Fruit fly (Drosophila melanogaster) whole organism, wandering third instar larva: Measurements from ENCODE around the gene parvin.

Experiments used
- CG32264 ChIP-seq: fragments of 200-800 bp; sonication (Bioruptor generic); optimal IDR thresholded peaks from 2 replicates; lab custom pipeline; 2016; ENCODE audit warnings: missing biosample characterization, missing genetic modification characterization
- CG9705 ChIP-seq: fragments of 200-800 bp; sonication (Bioruptor generic); optimal IDR thresholded peaks from 2 replicates; lab custom pipeline; 2018; ENCODE audit warnings: missing biosample characterization, mild to moderate bottlenecking, missing genetic modification characterization
- CrebA ChIP-seq: fragments of 200-800 bp; sonication (Bioruptor generic); optimal IDR thresholded peaks from 2 replicates; lab custom pipeline; 2016; ENCODE audit warnings: missing biosample characterization, mild to moderate bottlenecking, missing genetic modification characterization, borderline replicate concordance
- Dfd ChIP-seq: fragments of >200 bp; optimal IDR thresholded peaks from 2 replicates; lab custom pipeline; 2017; ENCODE audit warnings: missing biosample characterization, missing genetic modification characterization
- HLH106 ChIP-seq: fragments of 200-800 bp; optimal IDR thresholded peaks from 3 replicates; lab custom pipeline; 2019; ENCODE audit warnings: missing biosample characterization, mild to moderate bottlenecking, missing genetic modification characterization, moderate library complexity
- Hnf4 ChIP-seq: fragments of 200-800 bp; sonication (Bioruptor generic); optimal IDR thresholded peaks from 2 replicates; lab custom pipeline; 2016; ENCODE audit warnings: missing biosample characterization, mild to moderate bottlenecking, missing genetic modification characterization
- Hr78 ChIP-seq: fragments of >200 bp; optimal IDR thresholded peaks from 2 replicates; lab custom pipeline; 2017; ENCODE audit warnings: missing biosample characterization, missing genetic modification characterization
- Hr83 ChIP-seq: fragments of 200-300 bp; sonication (Bioruptor generic); optimal IDR thresholded peaks from 2 replicates; lab custom pipeline; 2016; ENCODE audit warnings: missing biosample characterization, mild to moderate bottlenecking, missing genetic modification characterization, moderate library complexity; ENCODE audit not compliant: poor library complexity, severe bottlenecking
- Jra ChIP-seq: sonication (Bioruptor generic); optimal IDR thresholded peaks from 2 replicates; lab custom pipeline; 2016; ENCODE audit warnings: missing biosample characterization, missing genetic modification characterization
- N ChIP-seq: fragments of >200 bp; optimal IDR thresholded peaks from 2 replicates; lab custom pipeline; 2018; ENCODE audit warnings: missing biosample characterization, missing external identifiers, missing genetic modification characterization
- OdsH ChIP-seq: fragments of 200-800 bp; sonication (Bioruptor generic); optimal IDR thresholded peaks from 2 replicates; lab custom pipeline; 2016; ENCODE audit warnings: missing biosample characterization, mild to moderate bottlenecking, missing genetic modification characterization
- Rel ChIP-seq, 2 experiments: fragments of 200-800 bp; sonication (Bioruptor generic) in 1 of 2; optimal IDR thresholded peaks; 2 replicates in 1 of 2; 3 replicates in 1 of 2; lab custom pipeline; 2016 to 2019; ENCODE audit warnings: mild to moderate bottlenecking in 2 of 2, missing biosample characterization in 2 of 2, missing genetic modification characterization in 2 of 2, moderate library complexity in 1 of 2
- Sp1 ChIP-seq: fragments of 200-800 bp; sonication (Bioruptor generic); optimal IDR thresholded peaks from 3 replicates; lab custom pipeline; 2019; ENCODE audit warnings: missing biosample characterization, mild to moderate bottlenecking, missing genetic modification characterization, moderate library complexity
- br ChIP-seq: fragments of 200-800 bp; sonication (Bioruptor generic); optimal IDR thresholded peaks from 2 replicates; lab custom pipeline; 2016; ENCODE audit warnings: missing biosample characterization, missing genetic modification characterization
- brk ChIP-seq: fragments of 200-800 bp; sonication (Bioruptor generic); optimal IDR thresholded peaks from 2 replicates; lab custom pipeline; 2016; ENCODE audit warnings: missing biosample characterization, mild to moderate bottlenecking, missing genetic modification characterization
- dmrt93B ChIP-seq: fragments of 200-800 bp; sonication (Bioruptor generic); optimal IDR thresholded peaks from 2 replicates; lab custom pipeline; 2018; ENCODE audit warnings: missing biosample characterization, mild to moderate bottlenecking, missing genetic modification characterization
- dsf ChIP-seq: sonication (Bioruptor generic); optimal IDR thresholded peaks from 2 replicates; lab custom pipeline; 2016; ENCODE audit warnings: missing biosample characterization, missing genetic modification characterization, borderline replicate concordance
- ey ChIP-seq: fragments of 200-800 bp; sonication (Bioruptor generic); optimal IDR thresholded peaks from 2 replicates; lab custom pipeline; 2016; ENCODE audit warnings: missing biosample characterization, missing genetic modification characterization
- h ChIP-seq: fragments of 200-800 bp; sonication (Bioruptor generic); optimal IDR thresholded peaks from 3 replicates; lab custom pipeline; 2016; ENCODE audit warnings: missing biosample characterization, mild to moderate bottlenecking, missing genetic modification characterization
- jim ChIP-seq: fragments of 175-275, 200-325 bp; sonication (Bioruptor generic); optimal IDR thresholded peaks from 2 replicates; lab custom pipeline; 2016; ENCODE audit warnings: missing biosample characterization, mild to moderate bottlenecking, missing genetic modification characterization
- lola ChIP-seq: fragments of >200 bp; optimal IDR thresholded peaks from 2 replicates; lab custom pipeline; 2017; ENCODE audit warnings: missing biosample characterization, missing genetic modification characterization
- pan ChIP-seq: fragments of >200 bp; optimal IDR thresholded peaks from 2 replicates; lab custom pipeline; 2017
- psq ChIP-seq: fragments of 200-800 bp; sonication (Bioruptor generic); optimal IDR thresholded peaks from 3 replicates; lab custom pipeline; 2017; ENCODE audit warnings: missing biosample characterization, mild to moderate bottlenecking, missing genetic modification characterization, moderate library complexity
- rgr ChIP-seq: fragments of 200-800 bp; sonication (Bioruptor generic); optimal IDR thresholded peaks from 3 replicates; lab custom pipeline; 2016; ENCODE audit warnings: missing biosample characterization, mild to moderate bottlenecking, missing genetic modification characterization
- sage ChIP-seq: fragments of 200-800 bp; sonication (Bioruptor generic); optimal IDR thresholded peaks from 2 replicates; lab custom pipeline; 2016; ENCODE audit warnings: missing biosample characterization, mild to moderate bottlenecking, missing genetic modification characterization
- sv ChIP-seq: fragments of 200-800 bp; sonication (Bioruptor generic); optimal IDR thresholded peaks from 3 replicates; lab custom pipeline; 2016; ENCODE audit warnings: missing biosample characterization, missing genetic modification characterization
- tai ChIP-seq: sonication (Bioruptor generic); optimal IDR thresholded peaks from 2 replicates; lab custom pipeline; 2016; ENCODE audit warnings: missing biosample characterization, missing genetic modification characterization
- usp ChIP-seq: fragments of >200 bp; optimal IDR thresholded peaks from 2 replicates; lab custom pipeline; 2017; ENCODE audit warnings: missing biosample characterization, missing genetic modification characterization
- woc ChIP-seq: sonication (Bioruptor generic); optimal IDR thresholded peaks from 2 replicates; lab custom pipeline; 2016; ENCODE audit warnings: missing biosample characterization, mild to moderate bottlenecking, missing genetic modification characterization

The parvin gene

dm6 chrX:19784875-19785274 is 39.0 kb downstream of the parvin start:
- TF ChIP-seq Sp1 (GFP tag; lab: Kevin White, UChicago) (no peak), br (no peak), CrebA (GFP tag; lab: Kevin White, UChicago) (no peak), woc (no peak), brk (GFP tag; lab: Kevin White, UChicago) (no peak), pan (lab: Kevin White, UChicago) (no peak), tai (GFP tag; lab: Kevin White, UChicago) (no peak), h (GFP tag; lab: Kevin White, UChicago) (no peak), HLH106 (tag; lab: Kevin White, UChicago) (no peak), CG32264 (GFP tag; lab: Kevin White, UChicago) (no peak), Hr78 (no peak), Rel (GFP tag; optimal IDR thresholded peaks at IDR 0.05; lab: Kevin White, UChicago) (no peak), Rel (tag; optimal IDR thresholded peaks at IDR 0.05; lab: Kevin White, UChicago) (no peak), Dfd (GFP tag; lab: Kevin White, UChicago) (no peak)

DNA sequence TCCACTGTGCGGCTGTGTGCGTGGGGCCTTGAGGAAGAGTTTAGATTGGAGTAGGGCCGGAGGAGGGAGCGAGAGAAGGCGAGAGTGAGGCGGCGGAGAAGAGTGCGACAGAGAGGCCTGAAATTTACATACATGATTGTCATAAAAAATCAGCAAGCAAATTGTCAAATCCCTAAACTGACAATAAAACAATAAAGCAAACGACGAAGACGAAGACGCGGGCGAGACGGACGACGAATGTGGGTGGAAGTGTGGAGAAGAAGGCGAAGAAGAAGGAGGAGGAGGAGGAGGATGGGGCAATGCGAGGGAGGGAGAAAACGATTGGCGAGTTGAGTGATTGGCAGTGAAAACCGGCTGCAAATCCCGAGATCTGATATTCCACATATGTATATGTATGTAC is 39.6 kb downstream of the parvin start:
- TF ChIP-seq lola (GFP tag; lab: Kevin White, UChicago) (no peak), psq (GFP tag; lab: Kevin White, UChicago) (peak; percentile 62)

dm6 chrX:19786823-19787222 is 41.0 kb downstream of the parvin start:
- TF ChIP-seq usp (GFP tag; lab: Kevin White, UChicago) (no peak), Hr83 (GFP tag; lab: Kevin White, UChicago) (no peak), br (no peak), sage (GFP tag; lab: Kevin White, UChicago) (no peak), OdsH (GFP tag; lab: Kevin White, UChicago) (no peak), CG9705 (GFP tag; lab: Kevin White, UChicago) (no peak)
- TF ChIP-seq, all 38 proteins: peak for 0

dm6 chrX:19787921-19788620 is 42.2 kb downstream of the parvin start:
- TF ChIP-seq Rel (GFP tag; optimal IDR thresholded peaks at IDR 0.05; lab: Kevin White, UChicago) (no peak), Rel (tag; optimal IDR thresholded peaks at IDR 0.05; lab: Kevin White, UChicago) (no peak), HLH106 (tag; lab: Kevin White, UChicago) (no peak), sv (GFP tag; lab: Kevin White, UChicago) (no peak), psq (GFP tag; lab: Kevin White, UChicago) (peak; percentile 67)

DNA sequence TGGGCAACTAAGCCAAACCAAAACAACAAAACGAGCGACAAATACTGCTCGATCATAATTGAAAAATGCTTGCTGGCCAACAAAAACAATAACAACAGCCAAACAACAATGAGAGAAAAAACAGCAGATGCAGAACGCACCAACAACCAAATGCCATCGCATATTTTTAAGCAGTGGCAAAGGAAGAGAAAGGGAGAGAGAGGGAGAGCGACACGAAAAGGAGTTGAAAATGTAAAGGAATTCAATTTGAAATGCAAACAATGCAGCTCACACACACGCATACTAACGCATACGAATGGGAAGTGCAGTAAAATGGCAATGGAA is 42.7 kb downstream of the parvin start:
- TF ChIP-seq psq (GFP tag; lab: Kevin White, UChicago) = peak; percentile 9
- TF ChIP-seq h (GFP tag; lab: Kevin White, UChicago) = no peak
- no peak for TF ChIP-seq rgr
- TF ChIP-seq dsf = no peak
- no peak for TF ChIP-seq Jra (GFP tag; lab: Kevin White, UChicago)

DNA sequence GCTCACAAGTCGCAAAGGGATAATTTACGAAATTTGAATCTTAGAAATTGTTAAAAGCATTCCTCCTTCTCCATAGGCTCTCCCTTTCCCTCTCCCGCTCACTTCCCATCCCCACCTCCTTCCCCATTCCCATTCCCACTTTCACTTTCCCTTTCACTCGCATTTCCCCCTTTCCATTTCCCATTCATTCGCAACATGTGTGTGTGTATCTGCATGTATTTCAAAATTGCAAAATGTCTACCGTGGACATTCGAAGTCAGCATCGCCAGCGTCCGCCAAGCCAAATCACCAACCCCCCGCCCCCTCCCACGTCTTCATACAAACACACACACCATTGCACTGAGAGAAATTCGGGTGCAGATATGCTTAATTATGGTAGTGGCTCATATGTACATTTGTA is 46.0 kb downstream of the parvin start:
- no peak for TF ChIP-seq jim (GFP tag; lab: Kevin White, UChicago)
- no peak for TF ChIP-seq CG9705 (GFP tag; lab: Kevin White, UChicago)
- TF ChIP-seq N (GFP tag; lab: Kevin White, UChicago) = no peak
- peak; percentile 53 for TF ChIP-seq Dfd (GFP tag; lab: Kevin White, UChicago)
- no peak for TF ChIP-seq ey (GFP tag; lab: Kevin White, UChicago)
- no peak for TF ChIP-seq Hnf4 (GFP tag; lab: Kevin White, UChicago)
- TF ChIP-seq sv (GFP tag; lab: Kevin White, UChicago) = no peak

DNA sequence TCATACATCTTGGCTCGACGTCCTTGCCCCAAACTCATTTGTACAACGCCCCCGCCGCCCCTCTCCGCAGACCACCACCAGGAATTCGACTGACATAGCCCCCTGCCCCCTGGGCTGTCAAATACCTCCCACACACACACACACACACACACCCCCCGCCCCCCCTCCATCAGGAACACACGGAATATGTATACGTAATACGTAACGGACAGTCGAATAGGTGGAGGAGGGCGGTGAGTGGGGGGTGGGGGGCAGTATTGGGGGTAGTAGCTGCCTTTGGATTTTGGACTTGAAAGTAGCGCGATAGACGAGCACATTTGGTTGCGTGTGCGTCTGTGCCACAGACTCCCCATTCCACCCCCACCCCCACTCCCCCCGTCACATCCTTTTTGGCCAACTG is 46.7 kb downstream of the parvin start:
- TF ChIP-seq dmrt93B (GFP tag; lab: Kevin White, UChicago) = no peak
